Fruit fly (Drosophila melanogaster): Measurements from ENCODE around the gene CG9121.

CG9121 gene

DNA sequence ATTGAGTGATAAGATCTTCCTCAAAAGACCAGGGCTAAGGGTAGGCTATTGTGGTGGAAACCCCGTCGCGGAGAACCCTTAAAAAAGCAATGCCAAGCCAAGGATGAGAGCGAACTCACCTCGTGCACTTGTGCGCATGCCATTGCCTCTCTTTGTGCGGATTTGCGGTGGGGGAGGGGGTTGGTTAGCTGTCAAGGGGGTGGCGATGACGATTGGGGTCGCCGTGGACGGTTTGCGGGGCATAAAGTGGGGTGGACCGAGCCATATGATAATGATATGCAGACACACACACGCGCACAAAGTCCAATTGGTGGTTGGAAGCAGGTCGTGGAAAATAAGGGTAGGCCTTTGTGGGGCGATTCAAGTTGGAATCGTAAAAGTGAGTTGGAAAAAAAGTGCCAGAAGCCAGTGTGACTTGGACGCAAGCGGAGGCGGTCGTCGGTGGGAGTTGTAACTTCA, 13.4 kb downstream of the CG9121 start, which contains the start of the genes CG14042 and SP555 (continued):
- TF ChIP-seq Trl (optimal IDR thresholded peaks at IDR 0.05) = peak; percentile 28 to 35
- no peak for TF ChIP-seq Trl (GFP tag; optimal IDR thresholded peaks at IDR 0.05)
- TF ChIP-seq CG8290 (GFP tag; optimal IDR thresholded peaks at IDR 0.05) = no peak
- TF ChIP-seq CG8290 (tag; optimal IDR thresholded peaks at IDR 0.05) = peak in 1 of 2 experiments; percentile 26
- peak; percentile 20 for TF ChIP-seq pzg (GFP tag; optimal IDR thresholded peaks at IDR 0.05)
- TF ChIP-seq CG6813 (GFP tag; optimal IDR thresholded peaks at IDR 0.05) = peak; percentile 14
- TF ChIP-seq Bdp1 (GFP tag; optimal IDR thresholded peaks at IDR 0.05) = no peak
- TF ChIP-seq nerfin-1 (tag; optimal IDR thresholded peaks at IDR 0.05) = peak; percentile 71
- TF ChIP-seq CG1832 (GFP tag; optimal IDR thresholded peaks at IDR 0.05) = no peak
- no peak for TF ChIP-seq pum (GFP tag; optimal IDR thresholded peaks at IDR 0.05)
- peak; percentile 86 for TF ChIP-seq Nf-YC (tag; optimal IDR thresholded peaks at IDR 0.05)
- peak; percentile 19 for TF ChIP-seq Hand (GFP tag; optimal IDR thresholded peaks at IDR 0.05)
- TF ChIP-seq Spps (tag; optimal IDR thresholded peaks at IDR 0.05) = no peak
- no peak for TF ChIP-seq CG3995 (GFP tag; optimal IDR thresholded peaks at IDR 0.05)
- 0 out of 3 replicates have a peak, but pooled peaks have one; percentile 23 for TF ChIP-seq z (GFP tag; IDR thresholded peaks at IDR 0.05)
- TF ChIP-seq crol (GFP tag; IDR thresholded peaks at IDR 0.05) = peak; percentile 92
- 0 out of 2 replicates have a peak, but pooled peaks have one; percentile 7 for TF ChIP-seq CG13287 (GFP tag; IDR thresholded peaks at IDR 0.05; ENCODE audit: partially characterized antibody)
- peak; percentile 95 for TF ChIP-seq ewg (GFP tag; optimal IDR thresholded peaks at IDR 0.05)

DNA sequence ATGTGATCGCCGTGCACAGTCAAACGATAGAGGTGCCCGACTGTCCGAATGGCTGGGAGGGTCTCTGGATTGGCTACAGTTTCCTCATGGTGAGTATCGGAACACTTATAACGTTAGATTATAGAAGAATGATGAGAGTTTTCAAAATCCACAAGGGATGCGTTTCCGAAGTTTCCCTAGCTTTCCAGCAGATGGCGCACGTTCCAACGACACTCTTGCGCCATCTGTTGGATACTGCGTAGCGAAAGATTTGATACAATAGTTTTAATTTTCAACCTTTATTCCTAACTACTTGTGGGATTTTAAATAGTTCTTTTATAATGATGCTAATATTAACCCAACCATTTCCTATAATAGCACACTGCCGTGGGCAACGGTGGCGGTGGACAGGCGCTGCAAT, 14.7 kb downstream of the CG9121 start:
- TF ChIP-seq CG10979 (tag; optimal IDR thresholded peaks at IDR 0.05) (peak; percentile 21), dpn (GFP tag; optimal IDR thresholded peaks at IDR 0.05) (no peak), E2f2 (GFP tag; IDR thresholded peaks at IDR 0.05) (no peak), nom (GFP tag; optimal IDR thresholded peaks at IDR 0.05) (no peak), peb (GFP tag; IDR thresholded peaks at IDR 0.05) (no peak), Mad (GFP tag; optimal IDR thresholded peaks at IDR 0.05) (no peak), sens (GFP tag) (peak; percentile 44), HLH3B (GFP tag; IDR thresholded peaks at IDR 0.05) (peak; percentile 11; the same call in 1 of the 2 replicates), CG6791 (GFP tag; IDR thresholded peaks at IDR 0.05; ENCODE audit: partially characterized antibody) (0 out of 3 replicates have a peak, but pooled peaks have one; percentile 5), psq (GFP tag; optimal IDR thresholded peaks at IDR 0.05) (no peak), jing (GFP tag; optimal IDR thresholded peaks at IDR 0.05) (no peak), CG2202 (tag; optimal IDR thresholded peaks at IDR 0.05) (no peak), tio (GFP tag; optimal IDR thresholded peaks at IDR 0.05) (no peak), CG18764 (GFP tag; optimal IDR thresholded peaks at IDR 0.05) (no peak), CTCF (GFP tag; optimal IDR thresholded peaks at IDR 0.05) (peak; percentile 91), pros (GFP tag; optimal IDR thresholded peaks at IDR 0.05) (no peak), stc (GFP tag; IDR thresholded peaks at IDR 0.05) (no peak), bcd (GFP tag; optimal IDR thresholded peaks at IDR 0.05) (no peak), sisA (GFP tag; IDR thresholded peaks at IDR 0.05) (0 out of 2 replicates have a peak, but pooled peaks have one; percentile 26), kay (GFP tag; optimal IDR thresholded peaks at IDR 0.05) (no peak)

DNA sequence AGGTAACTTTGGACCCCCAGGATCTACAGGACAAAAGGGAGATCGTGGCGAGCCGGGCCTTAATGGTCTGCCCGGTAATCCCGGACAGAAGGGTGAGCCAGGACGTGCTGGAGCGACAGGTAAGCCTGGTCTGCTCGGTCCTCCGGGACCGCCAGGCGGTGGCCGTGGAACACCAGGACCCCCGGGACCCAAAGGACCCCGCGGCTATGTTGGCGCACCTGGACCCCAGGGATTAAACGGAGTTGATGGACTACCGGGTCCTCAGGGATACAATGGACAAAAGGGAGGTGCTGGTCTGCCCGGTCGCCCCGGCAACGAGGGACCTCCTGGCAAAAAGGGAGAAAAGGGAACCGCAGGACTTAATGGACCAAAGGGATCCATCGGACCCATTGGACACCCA, 19.0 kb downstream of the CG9121 start:
- no peak for TF ChIP-seq gro (GFP tag; optimal IDR thresholded peaks at IDR 0.05)
- TF ChIP-seq Hr39 (optimal IDR thresholded peaks at IDR 0.05) = peak; percentile 53
- no peak for TF ChIP-seq CG6765 (GFP tag; optimal IDR thresholded peaks at IDR 0.05)
- TF ChIP-seq Scr (GFP tag; IDR thresholded peaks at IDR 0.05; ENCODE audit: partially characterized antibody) = no peak
- TF ChIP-seq Deaf1 (tag; optimal IDR thresholded peaks at IDR 0.05) = no peak
- no peak for TF ChIP-seq ara (GFP tag; IDR thresholded peaks at IDR 0.05)
- no peak for TF ChIP-seq ac (GFP tag; optimal IDR thresholded peaks at IDR 0.05)
- TF ChIP-seq Usf (GFP tag; optimal IDR thresholded peaks at IDR 0.05) = no peak

All from whole organism, embryonic.